Fruit fly (Drosophila melanogaster): Measurements from ENCODE around the gene SclB.

- no peak for TF ChIP-seq topi (GFP tag; optimal IDR thresholded peaks at IDR 0.05)
- TF ChIP-seq salr (GFP tag; optimal IDR thresholded peaks at IDR 0.05): no peak
- TF ChIP-seq Lpt (GFP tag; optimal IDR thresholded peaks at IDR 0.05): no peak
Observed at dm6 chr2L:16884702-16885101, 46.9 kb downstream of the SclB start.
